Worm (Caenorhabditis elegans) whole organism, L4 larva: ENCODE results near the gene dpl-1.
A peak's percentile ranks its signal among the peaks of the same experiment; 100 is the strongest.

Experiments
- lin-13 ChIP-seq: fragments of 150-350 bp; optimal IDR thresholded peaks from 2 replicates; lab custom pipeline; 2014; ENCODE audit warnings: missing biosample characterization, missing genetic modification reagents, missing genetic modification characterization
- nhr-6 ChIP-seq: fragments of 150-350 bp; optimal IDR thresholded peaks from 2 replicates; lab custom pipeline; 2014; ENCODE audit warnings: missing biosample characterization, missing genetic modification characterization
- spr-1 ChIP-seq: sonication (generic microtip); optimal IDR thresholded peaks from 2 replicates; lab custom pipeline; 2016; ENCODE audit warnings: mild to moderate bottlenecking, missing genetic modification characterization, missing compliant biosample characterization
- unc-62 ChIP-seq, 3 experiments: fragments of 150-350 bp in 1 of 3; sonication (generic microtip); optimal IDR thresholded peaks in 2 of 3; peaks in 1 of 3; 1 replicate in 1 of 3; 2 replicates in 2 of 3; lab custom pipeline; 2014 to 2017; ENCODE audit warnings: missing biosample characterization in 3 of 3, missing genetic modification characterization in 3 of 3, missing genetic modification reagents in 3 of 3, missing genotype in 1 of 3
- zag-1 ChIP-seq: fragments of 150-350 bp; optimal IDR thresholded peaks from 2 replicates; lab custom pipeline; 2014; ENCODE audit warnings: missing biosample characterization, missing genetic modification characterization

DNA sequence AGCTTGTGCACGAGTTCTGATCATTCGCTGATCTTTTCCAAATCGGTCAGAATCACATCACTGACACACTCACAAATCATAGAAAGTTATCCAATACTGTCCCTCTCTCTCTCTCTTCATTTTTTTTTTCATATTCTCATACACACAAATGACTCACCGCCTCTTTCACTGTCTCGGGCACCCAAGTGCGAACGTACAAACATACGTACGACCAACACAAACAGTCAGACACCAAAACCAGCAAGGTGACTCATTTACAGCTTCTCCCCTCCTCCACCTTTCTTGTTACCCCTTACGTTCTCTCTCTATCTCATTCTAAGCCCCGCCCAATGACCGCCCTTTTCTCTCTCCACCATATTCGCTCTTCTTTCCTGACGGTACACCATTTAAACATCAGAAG, 42.7 kb upstream of the dpl-1 start:
- TF ChIP-seq unc-62 (GFP tag; optimal IDR thresholded peaks at IDR 0.05 in 1 of 2; lab: Kevin White, UChicago) (no peak), unc-62 (tag; optimal IDR thresholded peaks at IDR 0.05; lab: Kevin White, UChicago) (no peak), lin-13 (no peak), spr-1 (tag; lab: Kevin White, UChicago) (no peak), zag-1 (tag; lab: Kevin White, UChicago) (no peak), nhr-6 (tag; lab: Kevin White, UChicago) (peak; percentile 87)
